Worm (Caenorhabditis elegans) whole organism, mixed stage, embryonic: Measurements from ENCODE around the gene T15B7.15.
A peak's percentile ranks its signal among the peaks of the same experiment; 100 is the strongest.

Source experiments
- M03D4.4 ChIP-seq: sonication (generic microtip); optimal IDR thresholded peaks from 2 replicates; lab custom pipeline; 2017; ENCODE audit warnings: mild to moderate bottlenecking, missing genetic modification characterization, missing compliant biosample characterization
- bed-3 ChIP-seq: fragments of 200-800 bp; sonication (Bioruptor generic); optimal IDR thresholded peaks from 3 replicates; lab custom pipeline; 2018; ENCODE audit warnings: mild to moderate bottlenecking, missing genetic modification characterization, moderate library complexity, missing compliant biosample characterization
- ceh-39 ChIP-seq: fragments of 150-350 bp; optimal IDR thresholded peaks from 2 replicates; lab custom pipeline; 2014; ENCODE audit warnings: missing biosample characterization, missing genetic modification characterization
- ceh-43 ChIP-seq: fragments of 200-800 bp; sonication (Bioruptor generic); optimal IDR thresholded peaks from 2 replicates; lab custom pipeline; 2018; ENCODE audit warnings: mild to moderate bottlenecking, missing genetic modification characterization, moderate library complexity, missing compliant biosample characterization
- ceh-83 ChIP-seq: fragments of 200-800 bp; sonication (Bioruptor generic); optimal IDR thresholded peaks from 2 replicates; lab custom pipeline; 2018; ENCODE audit warnings: mild to moderate bottlenecking, missing genetic modification characterization, missing compliant biosample characterization
- ces-1 ChIP-seq: fragments of 150-350 bp; optimal IDR thresholded peaks from 2 replicates; lab custom pipeline; 2014; ENCODE audit warnings: missing biosample characterization, missing genetic modification reagents, missing genetic modification characterization
- drap-1 ChIP-seq: fragments of 200-800 bp; sonication (Bioruptor generic); optimal IDR thresholded peaks from 3 replicates; lab custom pipeline; 2018; ENCODE audit warnings: mild to moderate bottlenecking, missing genetic modification characterization, missing compliant biosample characterization
- flh-1 ChIP-seq: fragments of 200-800 bp; sonication (Bioruptor generic); optimal IDR thresholded peaks from 2 replicates; lab custom pipeline; 2018; ENCODE audit warnings: mild to moderate bottlenecking, missing genetic modification characterization, moderate library complexity, missing compliant biosample characterization
- ham-2 ChIP-seq: fragments of 200-800 bp; sonication (Bioruptor generic); optimal IDR thresholded peaks from 2 replicates; lab custom pipeline; 2018; ENCODE audit warnings: mild to moderate bottlenecking, missing genetic modification characterization, missing compliant biosample characterization
- hlh-1 ChIP-seq: fragments of 150-350 bp; optimal IDR thresholded peaks from 2 replicates; lab custom pipeline; 2014; ENCODE audit warnings: missing biosample characterization, missing genetic modification reagents, missing genetic modification characterization
- lin-13 ChIP-seq: fragments of 150-350 bp; optimal IDR thresholded peaks from 2 replicates; lab custom pipeline; 2014; ENCODE audit warnings: missing biosample characterization, missing genetic modification characterization
- lin-32 ChIP-seq: fragments of 200-800 bp; sonication (Bioruptor generic); optimal IDR thresholded peaks from 2 replicates; lab custom pipeline; 2018; ENCODE audit warnings: mild to moderate bottlenecking, missing genetic modification characterization, missing compliant biosample characterization
- lsy-2 ChIP-seq: fragments of 150-350 bp; optimal IDR thresholded peaks from 2 replicates; lab custom pipeline; 2014; ENCODE audit warnings: missing biosample characterization, missing genetic modification characterization
- mep-1 ChIP-seq: fragments of 150-350 bp; optimal IDR thresholded peaks from 2 replicates; lab custom pipeline; 2017; ENCODE audit warnings: missing biosample characterization, missing genetic modification reagents, missing genetic modification characterization, inconsistent platforms
- mls-2 ChIP-seq: sonication (generic microtip); optimal IDR thresholded peaks from 2 replicates; lab custom pipeline; 2016; ENCODE audit warnings: mild to moderate bottlenecking, missing genetic modification characterization, moderate library complexity, missing compliant biosample characterization
- nhr-12 ChIP-seq: fragments of 150-350 bp; optimal IDR thresholded peaks from 2 replicates; lab custom pipeline; 2014; ENCODE audit warnings: missing biosample characterization, missing genetic modification characterization
- nhr-2 ChIP-seq: fragments of 150-350 bp; optimal IDR thresholded peaks from 2 replicates; lab custom pipeline; 2014; ENCODE audit warnings: missing biosample characterization, missing genetic modification characterization
- nhr-237 ChIP-seq: fragments of 150-350 bp; optimal IDR thresholded peaks from 2 replicates; lab custom pipeline; 2014; ENCODE audit warnings: missing biosample characterization, missing genetic modification characterization
- nhr-28 ChIP-seq: fragments of 150-350 bp; optimal IDR thresholded peaks from 2 replicates; lab custom pipeline; 2014; ENCODE audit warnings: missing biosample characterization, missing genetic modification characterization
- nhr-76 ChIP-seq: sonication (generic microtip); optimal IDR thresholded peaks from 2 replicates; lab custom pipeline; 2017; ENCODE audit warnings: missing biosample characterization, missing genetic modification characterization
- pha-4 ChIP-seq: fragments of 150-350 bp; optimal IDR thresholded peaks from 2 replicates; lab custom pipeline; 2018; ENCODE audit warnings: missing biosample characterization, missing genetic modification reagents, missing genetic modification characterization
- sem-2 ChIP-seq: fragments of 200-800 bp; sonication (Bioruptor generic); optimal IDR thresholded peaks from 2 replicates; lab custom pipeline; 2018; ENCODE audit warnings: mild to moderate bottlenecking, missing genetic modification characterization, missing compliant biosample characterization
- snpc-4 ChIP-seq: fragments of 150-350 bp; optimal IDR thresholded peaks from 2 replicates; lab custom pipeline; 2014; ENCODE audit warnings: missing biosample characterization, missing genetic modification characterization
- sptf-1 ChIP-seq: sonication (generic microtip); optimal IDR thresholded peaks from 2 replicates; lab custom pipeline; 2017; ENCODE audit warnings: mild to moderate bottlenecking, missing genetic modification characterization, moderate library complexity, missing compliant biosample characterization
- tbx-8 ChIP-seq: fragments of 200-800 bp; sonication (Bioruptor generic); optimal IDR thresholded peaks from 2 replicates; lab custom pipeline; 2018; ENCODE audit warnings: mild to moderate bottlenecking, missing genetic modification characterization, moderate library complexity, missing compliant biosample characterization
- unc-120 ChIP-seq: sonication (generic microtip); optimal IDR thresholded peaks from 2 replicates; lab custom pipeline; 2017; ENCODE audit warnings: missing genetic modification characterization, missing compliant biosample characterization; ENCODE audit not compliant: poor library complexity, severe bottlenecking
- unc-39 ChIP-seq: fragments of 150-350 bp; optimal IDR thresholded peaks from 2 replicates; lab custom pipeline; 2014; ENCODE audit warnings: missing biosample characterization, missing genetic modification characterization
- unc-62 ChIP-seq: fragments of 150-350 bp; optimal IDR thresholded peaks from 2 replicates; lab custom pipeline; 2014; ENCODE audit warnings: missing biosample characterization, missing genetic modification reagents, missing genetic modification characterization
- zip-8 ChIP-seq: fragments of 150-350 bp; optimal IDR thresholded peaks from 2 replicates; lab custom pipeline; 2014; ENCODE audit warnings: missing biosample characterization, missing genetic modification characterization
- ztf-11 ChIP-seq: fragments of 150-350 bp; optimal IDR thresholded peaks from 2 replicates; lab custom pipeline; 2014; ENCODE audit warnings: missing biosample characterization, missing genetic modification characterization

T15B7.15 gene

ce11 chrV:6838599-6838998, at the start of gene T15B7.15:
TSS of gene T15B7.15 (minus strand) at chrV:6838665.
- no peak for TF ChIP-seq mep-1 (tag; lab: Kevin White, UChicago)
- no peak for TF ChIP-seq ztf-11 (tag; lab: Kevin White, UChicago)
- TF ChIP-seq hlh-1: no peak
- TF ChIP-seq lin-32 (GFP tag; lab: Kevin White, UChicago): no peak
- no peak for TF ChIP-seq ceh-43
- TF ChIP-seq ces-1 (GFP tag; lab: Kevin White, UChicago): no peak
- TF ChIP-seq M03D4.4: no peak
- TF ChIP-seq ceh-39 (tag; lab: Kevin White, UChicago): no peak
- no peak for TF ChIP-seq lin-13
- TF ChIP-seq nhr-237 (tag; lab: Kevin White, UChicago): no peak

ce11 chrV:6885070-6885469, 46.6 kb upstream of the T15B7.15 start:
- no peak for TF ChIP-seq ceh-43
- no peak for TF ChIP-seq nhr-2
- TF ChIP-seq flh-1 (GFP tag; lab: Kevin White, UChicago): no peak
- no peak for TF ChIP-seq snpc-4 (tag; lab: Kevin White, UChicago)
- TF ChIP-seq zip-8 (tag; lab: Kevin White, UChicago): no peak
- no peak for TF ChIP-seq pha-4
- TF ChIP-seq unc-120 (tag; lab: Kevin White, UChicago): no peak
- TF ChIP-seq nhr-237 (tag; lab: Kevin White, UChicago): no peak
- no peak for TF ChIP-seq lin-13
- no peak for TF ChIP-seq bed-3 (GFP tag; lab: Kevin White, UChicago)
- TF ChIP-seq nhr-12 (tag; lab: Kevin White, UChicago): no peak
- no peak for TF ChIP-seq nhr-76
- no peak for TF ChIP-seq sem-2 (GFP tag; lab: Kevin White, UChicago)
- no peak for TF ChIP-seq ceh-39 (tag; lab: Kevin White, UChicago)
- TF ChIP-seq mep-1 (tag; lab: Kevin White, UChicago): no peak
- TF ChIP-seq ham-2 (GFP tag; lab: Kevin White, UChicago): no peak
- no peak for TF ChIP-seq ztf-11 (tag; lab: Kevin White, UChicago)
- TF ChIP-seq ceh-83 (GFP tag; lab: Kevin White, UChicago): no peak

ce11 chrV:6882452-6882939, 44.0 kb upstream of the T15B7.15 start:
- TF ChIP-seq nhr-76 (no peak), drap-1 (GFP tag; lab: Kevin White, UChicago) (no peak), bed-3 (GFP tag; lab: Kevin White, UChicago) (no peak), nhr-2 (no peak), lin-32 (GFP tag; lab: Kevin White, UChicago) (no peak), ces-1 (GFP tag; lab: Kevin White, UChicago) (peak; percentile 63), hlh-1 (no peak), unc-62 (GFP tag; lab: Kevin White, UChicago) (no peak)

- TF ChIP-seq drap-1 (GFP tag; lab: Kevin White, UChicago) (no peak), sem-2 (GFP tag; lab: Kevin White, UChicago) (no peak), ztf-11 (tag; lab: Kevin White, UChicago) (no peak), mls-2 (tag; lab: Kevin White, UChicago) (no peak), ceh-83 (GFP tag; lab: Kevin White, UChicago) (no peak), zip-8 (tag; lab: Kevin White, UChicago) (no peak), nhr-237 (tag; lab: Kevin White, UChicago) (no peak), nhr-28 (no peak), unc-120 (tag; lab: Kevin White, UChicago) (no peak)
These were observed 43.3 kb upstream of the T15B7.15 start for ce11 chrV:6881735-6882134.

ce11 chrV:6881038-6881437, 42.6 kb upstream of the T15B7.15 start, which contains the start of gene unc-70:
TSS of gene unc-70 (plus strand) at chrV:6881338.
- TF ChIP-seq ham-2 (GFP tag; lab: Kevin White, UChicago) (no peak), nhr-237 (tag; lab: Kevin White, UChicago) (no peak), pha-4 (no peak), tbx-8 (no peak), sptf-1 (tag; lab: Kevin White, UChicago) (no peak), unc-39 (tag; lab: Kevin White, UChicago) (no peak), nhr-12 (tag; lab: Kevin White, UChicago) (no peak), lsy-2 (no peak)
